Worm (Caenorhabditis elegans) whole organism, L1 larva: ENCODE data around the gene bli-5.

Source experiments
- ceh-8 ChIP-seq: fragments of 200-800 bp; sonication (Bioruptor generic); optimal IDR thresholded peaks from 2 replicates; lab custom pipeline; 2018; ENCODE audit warnings: mild to moderate bottlenecking, missing genetic modification characterization, moderate library complexity, missing compliant biosample characterization
- egl-27 ChIP-seq, 2 experiments: fragments of 150-350 bp in 1 of 2; sonication (generic microtip); optimal IDR thresholded peaks; 3 replicates each; lab custom pipeline; 2017 to 2018; ENCODE audit warnings: missing biosample characterization in 2 of 2, missing genetic modification characterization in 2 of 2, missing genetic modification reagents in 2 of 2
- fkh-10 ChIP-seq: sonication (generic microtip); optimal IDR thresholded peaks from 2 replicates; lab custom pipeline; 2017; ENCODE audit warnings: missing biosample characterization, missing genetic modification reagents, missing genetic modification characterization
- lin-15B ChIP-seq: fragments of 150-350 bp; sonication (generic microtip); optimal IDR thresholded peaks from 3 replicates; lab custom pipeline; 2014; ENCODE audit warnings: missing biosample characterization, missing genetic modification characterization

ce11 chrIII:13455816-13456215 lies 26.2 kb upstream of the bli-5 start:
- TF ChIP-seq fkh-10 (GFP tag; lab: Kevin White, UChicago) (peak; percentile 31), egl-27 (tag; optimal IDR thresholded peaks at IDR 0.05; lab: Kevin White, UChicago) (no peak), lin-15B (tag; lab: Kevin White, UChicago) (no peak), ceh-8 (GFP tag; lab: Kevin White, UChicago) (no peak)
